Worm (Caenorhabditis elegans): ENCODE measurements around the gene ZK816.1.

DNA sequence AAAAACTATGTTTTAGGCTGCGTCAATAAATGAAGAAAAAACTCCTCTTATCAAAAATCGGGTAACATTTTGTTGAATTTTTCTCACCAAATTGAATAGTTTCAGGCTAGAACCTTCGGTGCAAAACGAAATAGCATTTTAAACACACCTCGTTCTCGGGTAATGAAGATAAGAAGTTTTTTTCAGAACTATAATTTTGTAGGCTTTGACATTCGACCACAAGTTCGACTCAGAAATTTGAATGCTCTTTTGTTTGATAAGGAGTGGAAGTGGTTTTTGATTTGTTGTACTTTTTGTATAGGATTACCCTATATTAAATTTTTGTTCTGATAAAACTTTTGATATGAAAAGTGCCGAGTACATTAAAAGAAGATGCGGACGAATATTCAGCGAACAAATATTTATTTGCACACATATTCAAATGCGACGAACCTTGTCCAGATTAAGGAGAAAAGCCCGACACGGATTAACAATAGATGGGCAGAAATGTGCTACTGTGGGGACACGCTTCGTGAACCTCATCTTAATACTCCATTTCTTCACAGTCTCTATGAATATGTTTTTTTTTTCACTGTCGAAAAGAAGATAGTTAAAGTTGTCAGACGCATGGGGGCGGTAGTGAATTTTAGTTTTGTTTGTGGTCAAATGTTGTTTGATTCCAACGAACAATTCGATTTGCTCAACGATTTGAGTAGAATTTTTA, 44.8 kb upstream of the ZK816.1 start:
- TF ChIP-seq unc-62 (GFP tag; optimal IDR thresholded peaks at IDR 0.05 in 1 of 2) = no peak
- no peak for TF ChIP-seq unc-62 (tag; optimal IDR thresholded peaks at IDR 0.05)
- TF ChIP-seq nhr-77 (tag; optimal IDR thresholded peaks at IDR 0.05) = peak; percentile 42
- TF ChIP-seq skn-1 (tag; optimal IDR thresholded peaks at IDR 0.05) = no peak
- TF ChIP-seq hmg-1.1 (GFP tag; IDR thresholded peaks at IDR 0.05) = no peak
- TF ChIP-seq aly-2 (tag; optimal IDR thresholded peaks at IDR 0.05) = no peak
- no peak for TF ChIP-seq spr-1 (tag; optimal IDR thresholded peaks at IDR 0.05)
- TF ChIP-seq snpc-4 (tag; optimal IDR thresholded peaks at IDR 0.05) = no peak
- TF ChIP-seq nhr-11 (tag; optimal IDR thresholded peaks at IDR 0.05) = no peak
- TF ChIP-seq lin-39 (tag; optimal IDR thresholded peaks at IDR 0.05) = no peak
- TF ChIP-seq pha-4 (GFP tag; IDR thresholded peaks at IDR 0.05) = no peak
- TF ChIP-seq pha-4 (tag; optimal IDR thresholded peaks at IDR 0.05) = no peak
- TF ChIP-seq mdl-1 (tag; optimal IDR thresholded peaks at IDR 0.05) = no peak
- no peak for TF ChIP-seq nhr-237 (tag; optimal IDR thresholded peaks at IDR 0.05)
- peak; percentile 86 for TF ChIP-seq nhr-28 (tag; optimal IDR thresholded peaks at IDR 0.05)
